Fruit fly (Drosophila melanogaster): ENCODE results near the gene PIG-K.

The PIG-K gene

DNA sequence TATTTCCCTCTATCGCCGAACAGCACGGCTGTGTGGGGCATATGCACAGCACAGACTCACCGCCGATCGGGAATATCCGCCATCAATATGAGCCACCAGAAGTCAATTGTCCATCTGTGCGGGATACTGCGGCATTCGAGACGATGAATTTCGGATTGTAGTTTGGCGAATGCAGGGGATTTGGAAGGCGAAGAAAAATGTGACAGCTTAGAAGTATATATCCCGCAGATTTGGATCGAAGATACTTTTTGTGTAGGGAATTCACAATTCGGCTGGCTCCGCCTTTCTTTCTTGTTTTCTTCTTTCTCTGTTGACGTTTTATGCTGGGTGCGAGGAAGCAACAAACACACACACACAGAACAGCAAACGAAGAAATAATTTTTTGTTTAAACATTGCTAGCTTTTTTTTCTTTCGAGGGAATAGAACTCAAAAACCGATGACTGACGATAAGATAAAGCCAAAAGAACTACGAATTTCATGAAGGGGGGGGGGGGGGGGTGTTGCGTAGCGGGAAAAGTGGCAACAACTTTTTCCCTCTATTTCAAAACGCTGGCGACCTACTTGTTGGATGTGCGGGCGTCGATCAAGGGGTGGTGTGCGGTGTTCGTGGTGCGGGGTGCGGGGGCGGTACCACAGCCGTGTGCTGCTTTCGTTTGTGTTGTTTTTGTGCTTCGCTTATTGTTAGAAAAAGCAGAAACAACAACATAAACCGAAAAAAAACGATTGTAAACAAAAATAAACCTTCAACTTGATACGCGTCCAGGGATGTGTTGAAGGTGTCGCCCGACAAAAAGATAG, 24.8 kb downstream of the PIG-K start (continued):
- TF ChIP-seq CG3281 (GFP tag; optimal IDR thresholded peaks at IDR 0.05) = peak; percentile 54
- TF ChIP-seq NfI (GFP tag; optimal IDR thresholded peaks at IDR 0.05) = peak; percentile 73
- no peak for TF ChIP-seq MESR4 (GFP tag; optimal IDR thresholded peaks at IDR 0.05)
- peak; percentile 86 for TF ChIP-seq phol (tag; optimal IDR thresholded peaks at IDR 0.05)
- peak; percentile 59 for TF ChIP-seq Drgx (GFP tag; IDR thresholded peaks at IDR 0.05)
- peak; percentile 78 for TF ChIP-seq Mes4 (GFP tag; optimal IDR thresholded peaks at IDR 0.05)
- TF ChIP-seq CG6654 (GFP tag; optimal IDR thresholded peaks at IDR 0.05) = peak; percentile 59
- no peak for TF ChIP-seq CG2116 (GFP tag; optimal IDR thresholded peaks at IDR 0.05)
- no peak for TF ChIP-seq unc-4 (GFP tag; IDR thresholded peaks at IDR 0.05; ENCODE audit: partially characterized antibody)
- peak; percentile 32 for TF ChIP-seq CG17568 (GFP tag; optimal IDR thresholded peaks at IDR 0.05)
- TF ChIP-seq pfk (GFP tag; optimal IDR thresholded peaks at IDR 0.05) = no peak
- peak; percentile 59 for TF ChIP-seq CG16815 (GFP tag; optimal IDR thresholded peaks at IDR 0.05)
- peak; percentile 84 for TF ChIP-seq Ssrp (tag; optimal IDR thresholded peaks at IDR 0.05)
- TF ChIP-seq vvl (GFP tag; IDR thresholded peaks at IDR 0.05) = peak; percentile 78
- TF ChIP-seq dati (GFP tag; IDR thresholded peaks at IDR 0.05) = peak; percentile 2; the same call in 1 of the 2 replicates
- TF ChIP-seq CG5180 (GFP tag; optimal IDR thresholded peaks at IDR 0.05) = peak; percentile 52
- peak; percentile 35 for TF ChIP-seq CG10654 (GFP tag; optimal IDR thresholded peaks at IDR 0.05)
- TF ChIP-seq Scr (GFP tag; IDR thresholded peaks at IDR 0.05; ENCODE audit: partially characterized antibody) = no peak
- peak; percentile 63; the same call in 1 of the 2 replicates for TF ChIP-seq Xrp1 (GFP tag; IDR thresholded peaks at IDR 0.05)
- peak; percentile 53 for TF ChIP-seq Fer3 (tag; optimal IDR thresholded peaks at IDR 0.05)
- peak; percentile 80 for TF ChIP-seq Atf3 (GFP tag; optimal IDR thresholded peaks at IDR 0.05)
- peak; percentile 38 for TF ChIP-seq CG6254 (GFP tag; optimal IDR thresholded peaks at IDR 0.05)
- TF ChIP-seq ash1 (GFP tag; optimal IDR thresholded peaks at IDR 0.05) = no peak
- TF ChIP-seq CG16863 (GFP tag; optimal IDR thresholded peaks at IDR 0.05) = peak; percentile 81
- peak; percentile 44; the same call in 1 of the 2 replicates for TF ChIP-seq dan (GFP tag; IDR thresholded peaks at IDR 0.05)
- TF ChIP-seq NC2α (GFP tag; optimal IDR thresholded peaks at IDR 0.05) = peak; percentile 57
- no peak for TF ChIP-seq MBD-R2 (GFP tag; IDR thresholded peaks at IDR 0.05)
- TF ChIP-seq TFAM (GFP tag; optimal IDR thresholded peaks at IDR 0.05) = no peak
- TF ChIP-seq toy (GFP tag; IDR thresholded peaks at IDR 0.05) = peak; percentile 31; the same call in 1 of the 2 replicates
- TF ChIP-seq bbx (GFP tag; IDR thresholded peaks at IDR 0.05; ENCODE audit: partially characterized antibody) = no peak
- TF ChIP-seq CG7372 (GFP tag; IDR thresholded peaks at IDR 0.05) = peak; percentile 53
- peak; percentile 76 for TF ChIP-seq esg (GFP tag; conservative IDR thresholded peaks at IDR 0.05)
- TF ChIP-seq CG12299 (tag; optimal IDR thresholded peaks at IDR 0.05) = peak; percentile 56
- TF ChIP-seq CG4820 (GFP tag; optimal IDR thresholded peaks at IDR 0.05) = peak; percentile 58
- peak; percentile 12 for TF ChIP-seq kah (GFP tag; optimal IDR thresholded peaks at IDR 0.05)
- TF ChIP-seq bigmax (GFP tag; optimal IDR thresholded peaks at IDR 0.05) = no peak
- TF ChIP-seq CG17328 (GFP tag; IDR thresholded peaks at IDR 0.05) = peak; percentile 70
- TF ChIP-seq stc (GFP tag; IDR thresholded peaks at IDR 0.05) = peak; percentile 85
- peak; percentile 33; the same call in 1 of the 2 replicates for TF ChIP-seq CG14014 (GFP tag; IDR thresholded peaks at IDR 0.05)
- no peak for TF ChIP-seq ato (GFP tag; IDR thresholded peaks at IDR 0.05; ENCODE audit: partially characterized antibody)
- no peak for TF ChIP-seq CG14965 (GFP tag; optimal IDR thresholded peaks at IDR 0.05; ENCODE audit: borderline replicate concordance)
- TF ChIP-seq CG9797 (GFP tag; optimal IDR thresholded peaks at IDR 0.05) = peak; percentile 0
- 0 out of 2 replicates have a peak, but pooled peaks have one; percentile 25 for TF ChIP-seq CG10959 (GFP tag; IDR thresholded peaks at IDR 0.05)
- TF ChIP-seq CG6683 (GFP tag; optimal IDR thresholded peaks at IDR 0.05) = no peak
- peak; percentile 40 for TF ChIP-seq Deaf1 (tag; optimal IDR thresholded peaks at IDR 0.05)
- TF ChIP-seq sqz (GFP tag; optimal IDR thresholded peaks at IDR 0.05) = peak; percentile 82
- TF ChIP-seq otp (GFP tag; IDR thresholded peaks at IDR 0.05) = 0 out of 3 replicates have a peak, but pooled peaks have one; percentile 29
- peak; percentile 49; the same call in 1 of the 3 replicates for TF ChIP-seq CG7357 (GFP tag; IDR thresholded peaks at IDR 0.05)
